Fruit fly (Drosophila melanogaster): ENCODE measurements around the gene CG31674.

dm6 chr2L:20837885-20838284, 6.8 kb downstream of the CG31674 start, which contains the start of gene Spn38F:
- no peak for TF ChIP-seq CG12605 (GFP tag; IDR thresholded peaks at IDR 0.05)
- TF ChIP-seq CG14655 (GFP tag; optimal IDR thresholded peaks at IDR 0.05) = no peak
- TF ChIP-seq CG4496 (GFP tag; IDR thresholded peaks at IDR 0.05) = no peak
